Worm (Caenorhabditis elegans) whole organism, young adult: ENCODE data around the gene cpt-4.

ENCODE experiments used
- C06A6.2 ChIP-seq: fragments of 200-800 bp; sonication (Bioruptor generic); conservative IDR thresholded peaks from 2 replicates; pipeline ENCODE4 v1.3.6; 2022; ENCODE audit warnings: missing genetic modification characterization, missing compliant biosample characterization
- lin-35 ChIP-seq, 3 experiments: fragments of 150-350 bp in 2 of 3; sonication (generic microtip) in 1 of 3; optimal IDR thresholded peaks; 2 replicates each; lab custom pipeline; 2014 to 2018; ENCODE audit warnings: missing biosample characterization in 3 of 3, missing genetic modification characterization in 3 of 3, missing genetic modification reagents in 3 of 3
- lin-54 ChIP-seq: fragments of 200-800 bp; sonication (Bioruptor generic); optimal IDR thresholded peaks from 2 replicates; lab custom pipeline; 2018; ENCODE audit warnings: mild to moderate bottlenecking, missing genetic modification characterization, missing compliant biosample characterization

DNA sequence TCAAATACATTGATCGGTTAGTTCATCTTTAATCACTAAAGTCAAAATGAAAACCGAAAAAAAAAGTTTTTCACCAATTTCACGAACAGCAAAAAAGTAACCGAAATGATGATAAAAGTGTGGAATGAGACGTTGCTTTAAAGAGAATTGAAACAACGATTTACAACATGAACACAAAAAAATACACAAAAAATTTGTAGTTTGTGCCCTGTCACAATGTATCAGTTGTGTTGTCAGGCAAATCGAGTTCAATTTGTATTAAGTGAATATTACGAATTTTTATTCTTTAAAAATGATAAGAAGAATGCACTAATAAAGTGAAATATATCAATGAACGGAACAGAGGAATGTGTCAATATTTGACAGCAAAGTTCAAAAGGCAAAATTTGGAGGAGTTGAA is 4.2 kb upstream of the cpt-4 start:
- TF ChIP-seq lin-35 (GFP tag; optimal IDR thresholded peaks at IDR 0.05; lab: Kevin White, UChicago) (no peak), C06A6.2 (no peak), lin-54 (GFP tag; lab: Kevin White, UChicago) (no peak)
